Worm (Caenorhabditis elegans): ENCODE measurements around the gene imp-2.
A peak's percentile ranks its signal among the peaks of the same experiment; 100 is the strongest.

Gene imp-2

DNA sequence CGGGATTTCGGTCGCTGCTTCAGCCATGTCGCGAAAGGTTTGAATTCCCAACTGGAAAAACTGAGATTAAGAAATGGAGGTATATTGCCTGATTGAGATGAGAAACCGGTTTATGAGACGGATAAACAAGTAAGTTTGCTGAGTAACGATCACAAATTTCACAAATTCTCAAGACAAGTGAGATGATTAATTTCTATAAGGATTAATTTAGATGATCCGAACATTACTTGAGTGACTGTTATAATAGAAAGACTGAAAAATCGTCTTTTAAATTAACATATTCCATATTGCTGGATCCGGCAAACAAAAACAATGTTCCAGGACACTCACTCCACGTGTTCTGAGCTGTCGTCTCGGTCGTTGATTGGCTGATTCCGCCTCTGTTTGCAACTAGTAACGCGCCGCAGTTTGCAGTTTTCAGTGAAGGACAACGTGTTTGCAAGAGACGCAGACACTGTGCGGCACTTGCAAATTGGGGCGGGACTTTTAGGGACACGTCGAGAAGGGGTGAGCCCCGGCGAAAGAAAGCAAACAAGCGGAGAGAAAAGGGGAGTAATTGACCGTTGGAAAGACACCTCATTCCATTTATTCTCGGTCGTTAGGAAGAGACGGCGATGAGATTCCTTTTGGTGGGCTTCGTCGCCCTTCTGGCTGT, at the start of gene imp-2, which contains the start of gene enpl-1:
Gene imp-2, minus strand, starts transcription at position 51 of the 655 bp plus-strand sequence.
Gene enpl-1, plus strand, starts transcription at position 462 of the 655 bp plus-strand sequence.
- TF ChIP-seq pqm-1 (tag; optimal IDR thresholded peaks at IDR 0.05): peak; percentile 64
- TF ChIP-seq nhr-76 (tag; optimal IDR thresholded peaks at IDR 0.05): no peak
- peak; percentile 87 for TF ChIP-seq aha-1 (tag)
- peak; percentile 78 for TF ChIP-seq dpl-1 (GFP tag; optimal IDR thresholded peaks at IDR 0.05)
- TF ChIP-seq zag-1 (tag; optimal IDR thresholded peaks at IDR 0.05): peak; percentile 68
- TF ChIP-seq zip-11 (GFP tag; IDR thresholded peaks at IDR 0.05): no peak
- TF ChIP-seq cey-2 (tag; optimal IDR thresholded peaks at IDR 0.05; ENCODE audit: borderline replicate concordance, insufficient read depth): no peak
- peak; percentile 21 for TF ChIP-seq ama-1 (optimal IDR thresholded peaks at IDR 0.05)
- TF ChIP-seq ceh-82 (tag; optimal IDR thresholded peaks at IDR 0.05): no peak
- peak; percentile 78 for TF ChIP-seq saeg-2 (GFP tag; IDR thresholded peaks at IDR 0.05)
- TF ChIP-seq T26A8.4 (GFP tag; IDR thresholded peaks at IDR 0.05): peak; percentile 89
- peak; percentile 83 for TF ChIP-seq mes-2 (tag; optimal IDR thresholded peaks at IDR 0.05; ENCODE audit: poor library complexity, severe bottlenecking)
- TF ChIP-seq nhr-6 (tag; optimal IDR thresholded peaks at IDR 0.05): peak; percentile 83
- TF ChIP-seq mxl-2 (GFP tag; conservative IDR thresholded peaks at IDR 0.05): no peak
- TF ChIP-seq R02D3.7 (tag; optimal IDR thresholded peaks at IDR 0.05): no peak
- peak; percentile 76 for TF ChIP-seq gei-8 (GFP tag; optimal IDR thresholded peaks at IDR 0.05)
- peak; percentile 80 for TF ChIP-seq lin-38 (GFP tag; IDR thresholded peaks at IDR 0.05)
- no peak for TF ChIP-seq lin-39 (tag; optimal IDR thresholded peaks at IDR 0.05)
- TF ChIP-seq ctbp-1 (GFP tag; IDR thresholded peaks at IDR 0.05): peak; percentile 82
- TF ChIP-seq lin-1 (GFP tag; IDR thresholded peaks at IDR 0.05): peak; percentile 70; the same call in 1 of the 2 replicates
- peak; percentile 85 for TF ChIP-seq T20F7.1 (GFP tag; optimal IDR thresholded peaks at IDR 0.05)
- TF ChIP-seq F26F4.8 (GFP tag; conservative IDR thresholded peaks at IDR 0.05): no peak
- peak; percentile 100 for TF ChIP-seq mxl-3 (GFP tag; optimal IDR thresholded peaks at IDR 0.05)
- no peak for TF ChIP-seq sdz-12 (GFP tag; optimal IDR thresholded peaks at IDR 0.05)
- peak; percentile 73 for TF ChIP-seq nhr-28 (tag; optimal IDR thresholded peaks at IDR 0.05)
- TF ChIP-seq dmd-9 (GFP tag; IDR thresholded peaks at IDR 0.05): peak; percentile 55; the same call in 1 of the 2 replicates
- TF ChIP-seq nhr-11 (tag; optimal IDR thresholded peaks at IDR 0.05): peak; percentile 83
- peak; percentile 71 for TF ChIP-seq arid-1 (GFP tag; conservative IDR thresholded peaks at IDR 0.05)
- TF ChIP-seq mdt-29 (GFP tag; IDR thresholded peaks at IDR 0.05): peak; percentile 60; the same call in 1 of the 2 replicates
- TF ChIP-seq Y48G9A.11 (GFP tag; IDR thresholded peaks at IDR 0.05): no peak
- peak in 1 of 2 experiments; percentile 96 for TF ChIP-seq unc-62 (GFP tag; optimal IDR thresholded peaks at IDR 0.05 in 1 of 2)
- TF ChIP-seq unc-62 (tag; optimal IDR thresholded peaks at IDR 0.05): no peak
- TF ChIP-seq Y105C5A.15 (GFP tag; IDR thresholded peaks at IDR 0.05): no peak
- peak; percentile 65 for TF ChIP-seq nhr-25 (tag; optimal IDR thresholded peaks at IDR 0.05; ENCODE audit: borderline replicate concordance, insufficient read depth)
- peak; percentile 69 for TF ChIP-seq F10B5.3 (tag; optimal IDR thresholded peaks at IDR 0.05)
- TF ChIP-seq pha-4 (GFP tag; IDR thresholded peaks at IDR 0.05): peak; percentile 89
- TF ChIP-seq pha-4 (tag; optimal IDR thresholded peaks at IDR 0.05): peak; percentile 33
- TF ChIP-seq fkh-10 (GFP tag; optimal IDR thresholded peaks at IDR 0.05): peak; percentile 85
- TF ChIP-seq attf-4 (tag; optimal IDR thresholded peaks at IDR 0.05): no peak
- TF ChIP-seq nhr-41 (GFP tag; IDR thresholded peaks at IDR 0.05): no peak
- TF ChIP-seq ceh-28 (tag; optimal IDR thresholded peaks at IDR 0.05): no peak
- peak in 1 of 2 experiments; percentile 44 for TF ChIP-seq ZK546.5 (tag; optimal IDR thresholded peaks at IDR 0.05)
- TF ChIP-seq nhr-48 (tag; optimal IDR thresholded peaks at IDR 0.05): peak; percentile 62
- peak; percentile 53 for TF ChIP-seq duxl-1 (tag; optimal IDR thresholded peaks at IDR 0.05; ENCODE audit: poor library complexity)
- peak; percentile 17; the same call in 1 of the 2 replicates for TF ChIP-seq lim-7 (GFP tag; IDR thresholded peaks at IDR 0.05)
- TF ChIP-seq snpc-1.2 (GFP tag; IDR thresholded peaks at IDR 0.05): no peak
- peak; percentile 49; the same call in 1 of the 2 replicates for TF ChIP-seq tra-1 (GFP tag; IDR thresholded peaks at IDR 0.05)
- TF ChIP-seq ZK337.2 (GFP tag; IDR thresholded peaks at IDR 0.05): no peak
- TF ChIP-seq ztf-11 (tag; optimal IDR thresholded peaks at IDR 0.05): no peak
- TF ChIP-seq ceh-62 (tag; optimal IDR thresholded peaks at IDR 0.05): no peak
- peak; percentile 11 for TF ChIP-seq spr-3 (GFP tag; optimal IDR thresholded peaks at IDR 0.05)
